Fruit fly (Drosophila melanogaster): ENCODE measurements around the gene CG6276.

The CG6276 gene

DNA sequence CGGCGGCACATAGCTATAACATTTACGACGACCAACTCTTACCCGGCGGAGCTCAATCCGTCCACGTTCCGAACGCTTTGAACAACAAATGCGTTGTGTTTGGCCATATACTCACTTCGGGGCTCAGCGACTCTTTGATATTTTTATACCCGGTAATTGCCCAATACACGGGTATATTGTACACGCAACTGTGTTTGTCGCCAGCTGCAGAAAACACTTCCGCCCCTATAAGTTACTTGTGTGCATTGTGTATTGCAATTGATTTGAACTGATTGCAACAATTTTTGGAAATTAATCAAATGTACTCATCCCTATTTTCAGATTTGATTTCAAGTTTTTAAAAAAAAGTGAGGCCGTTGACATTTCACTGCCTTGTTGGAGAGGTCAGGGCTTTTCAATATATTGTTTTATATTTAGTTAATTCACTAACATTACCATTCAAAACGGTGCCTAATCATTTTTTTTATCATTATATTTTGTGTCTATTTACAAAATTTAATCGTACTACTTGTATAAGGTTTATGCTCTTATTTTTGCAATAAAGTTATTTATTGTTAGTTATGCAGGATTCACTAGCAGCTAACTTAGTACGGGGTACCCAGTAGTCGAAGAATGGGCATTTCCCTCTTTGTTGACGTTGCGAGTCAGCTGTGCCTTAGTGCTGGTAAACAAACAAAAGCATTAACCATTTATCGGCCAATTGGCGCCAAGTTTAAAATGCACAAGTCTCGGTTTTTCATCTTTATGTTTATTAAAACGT is 23.2 kb upstream of the CG6276 start, which contains the start of gene Nagk (continued):
- TF ChIP-seq Dp (GFP tag; optimal IDR thresholded peaks at IDR 0.05) (peak; percentile 84), CG9932 (GFP tag; IDR thresholded peaks at IDR 0.05) (peak; percentile 32), Ssrp (tag; optimal IDR thresholded peaks at IDR 0.05) (peak; percentile 49), CG14710 (tag; optimal IDR thresholded peaks at IDR 0.05) (peak; percentile 60), pan (optimal IDR thresholded peaks at IDR 0.05) (peak in 1 of 2 experiments; percentile 27), pan (GFP tag; optimal IDR thresholded peaks at IDR 0.05 in 1 of 2, IDR thresholded peaks at IDR 0.05 in 1 of 2) (peak in 1 of 2 experiments; percentile 55), MBD-R2 (GFP tag; IDR thresholded peaks at IDR 0.05) (peak; percentile 44), Bteb2 (GFP tag; optimal IDR thresholded peaks at IDR 0.05) (peak; percentile 50), CG5953 (GFP tag; IDR thresholded peaks at IDR 0.05) (0 out of 2 replicates have a peak, but pooled peaks have one; percentile 40), CG14667 (GFP tag; IDR thresholded peaks at IDR 0.05) (no peak), Mad (GFP tag; optimal IDR thresholded peaks at IDR 0.05) (peak; percentile 36), D19A (tag; optimal IDR thresholded peaks at IDR 0.05) (peak; percentile 24), hkb (optimal IDR thresholded peaks at IDR 0.05) (no peak), hkb (GFP tag; IDR thresholded peaks at IDR 0.05) (peak; percentile 49; the same call in 1 of the 2 replicates), MESR4 (GFP tag; optimal IDR thresholded peaks at IDR 0.05) (peak; percentile 56), D19B (GFP tag; optimal IDR thresholded peaks at IDR 0.05) (peak; percentile 96), tap (tag; optimal IDR thresholded peaks at IDR 0.05) (no peak), CG2678 (tag; optimal IDR thresholded peaks at IDR 0.05) (peak; percentile 79), Elba2 (GFP tag; optimal IDR thresholded peaks at IDR 0.05) (peak; percentile 10), crol (GFP tag; IDR thresholded peaks at IDR 0.05) (no peak), CG10209 (GFP tag; optimal IDR thresholded peaks at IDR 0.05) (peak; percentile 68), lola (GFP tag; optimal IDR thresholded peaks at IDR 0.05) (peak in 1 of 3 experiments; percentile 71), CG13287 (GFP tag; IDR thresholded peaks at IDR 0.05; ENCODE audit: partially characterized antibody) (peak; percentile 36; the same call in 1 of the 2 replicates), grn (GFP tag; optimal IDR thresholded peaks at IDR 0.05) (no peak), lbe (GFP tag; optimal IDR thresholded peaks at IDR 0.05) (peak; percentile 55), lmd (GFP tag; IDR thresholded peaks at IDR 0.05) (0 out of 2 replicates have a peak, but pooled peaks have one; percentile 18), Taf1 (GFP tag; IDR thresholded peaks at IDR 0.05) (no peak), Nf-YA (GFP tag; IDR thresholded peaks at IDR 0.05) (no peak), chinmo (GFP tag; IDR thresholded peaks at IDR 0.05; ENCODE audit: partially characterized antibody) (peak; percentile 90; the same call in 2 of the 4 replicates)

- TF ChIP-seq Ptx1 (GFP tag; IDR thresholded peaks at IDR 0.05) = 0 out of 2 replicates have a peak, but pooled peaks have one; percentile 6
- TF ChIP-seq run (tag; optimal IDR thresholded peaks at IDR 0.05) = no peak
- no peak for TF ChIP-seq CG15514 (GFP tag; optimal IDR thresholded peaks at IDR 0.05)
- no peak for TF ChIP-seq NC2α (GFP tag; optimal IDR thresholded peaks at IDR 0.05)
- no peak for TF ChIP-seq Vsx1 (GFP tag; optimal IDR thresholded peaks at IDR 0.05)
- TF ChIP-seq Neu2 (GFP tag; optimal IDR thresholded peaks at IDR 0.05; ENCODE audit: borderline replicate concordance) = no peak
- TF ChIP-seq chm (GFP tag; IDR thresholded peaks at IDR 0.05) = peak; percentile 23; the same call in 1 of the 2 replicates
- 0 out of 2 replicates have a peak, but pooled peaks have one; percentile 7 for TF ChIP-seq al (GFP tag; IDR thresholded peaks at IDR 0.05)
- TF ChIP-seq H2.0 (GFP tag; IDR thresholded peaks at IDR 0.05) = peak; percentile 7; the same call in 1 of the 2 replicates
- TF ChIP-seq CG17328 (GFP tag; IDR thresholded peaks at IDR 0.05) = no peak; the same call in 1 of the 2 replicates
- no peak for TF ChIP-seq kah (GFP tag; optimal IDR thresholded peaks at IDR 0.05)
- no peak for TF ChIP-seq sc (optimal IDR thresholded peaks at IDR 0.05)
- no peak for TF ChIP-seq sc (GFP tag; optimal IDR thresholded peaks at IDR 0.05)
- peak; percentile 33; the same call in 1 of the 3 replicates for TF ChIP-seq dysf (GFP tag; IDR thresholded peaks at IDR 0.05)
- TF ChIP-seq CG34422 (GFP tag; IDR thresholded peaks at IDR 0.05) = peak; percentile 70; the same call in 1 of the 3 replicates
- TF ChIP-seq stc (GFP tag; IDR thresholded peaks at IDR 0.05) = peak; percentile 4; the same call in 1 of the 2 replicates
- no peak for TF ChIP-seq nmo (GFP tag; optimal IDR thresholded peaks at IDR 0.05)
- TF ChIP-seq CG10565 (GFP tag; optimal IDR thresholded peaks at IDR 0.05) = no peak
- no peak for TF ChIP-seq CG3838 (GFP tag; optimal IDR thresholded peaks at IDR 0.05)
- no peak for TF ChIP-seq sim (GFP tag; IDR thresholded peaks at IDR 0.05)
- no peak for TF ChIP-seq fru (optimal IDR thresholded peaks at IDR 0.05)
- no peak for TF ChIP-seq Deaf1 (tag; optimal IDR thresholded peaks at IDR 0.05)
These were observed 22.6 kb upstream of the CG6276 start for dm6 chr3R:15342432-15342925.

All from whole organism, embryonic.